Worm (Caenorhabditis elegans): ENCODE measurements around the gene T05B4.12.

DNA sequence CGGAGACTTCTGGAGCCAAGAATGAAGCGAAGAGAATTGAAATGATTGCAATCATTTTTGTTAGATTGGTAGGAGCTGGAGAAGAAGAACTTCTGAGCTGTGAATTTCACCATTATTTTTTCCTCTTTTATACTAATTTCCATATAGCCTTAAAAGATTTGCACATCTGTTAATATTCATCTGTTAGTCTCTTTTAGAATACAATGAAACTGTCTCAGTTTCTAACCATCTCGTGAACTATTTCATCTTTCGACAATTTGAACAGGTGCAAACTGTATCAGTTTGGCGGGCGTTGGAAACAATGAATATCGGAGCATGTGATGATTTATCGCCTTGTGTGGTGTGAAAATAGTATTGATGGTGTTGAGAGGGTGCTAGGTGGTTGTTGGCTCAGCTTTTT is 3.4 kb downstream of the T05B4.12 start, which contains the start of gene phat-5:
- TF ChIP-seq nhr-41 (GFP tag; IDR thresholded peaks at IDR 0.05): no peak
- TF ChIP-seq pqm-1 (tag; optimal IDR thresholded peaks at IDR 0.05): no peak
- no peak for TF ChIP-seq jun-1 (tag; optimal IDR thresholded peaks at IDR 0.05)
- no peak for TF ChIP-seq dmd-8 (GFP tag; IDR thresholded peaks at IDR 0.05)
- TF ChIP-seq tra-1 (GFP tag; IDR thresholded peaks at IDR 0.05): no peak
- no peak for TF ChIP-seq skn-1 (tag; optimal IDR thresholded peaks at IDR 0.05)
- no peak for TF ChIP-seq aha-1 (tag)
- TF ChIP-seq lin-29 (GFP tag; IDR thresholded peaks at IDR 0.05): no peak
- no peak for TF ChIP-seq nhr-76 (tag; optimal IDR thresholded peaks at IDR 0.05)
- TF ChIP-seq nhr-237 (tag; optimal IDR thresholded peaks at IDR 0.05): no peak
- TF ChIP-seq R02D3.7 (tag; optimal IDR thresholded peaks at IDR 0.05): no peak

All from whole organism, L4 larva.